Worm (Caenorhabditis elegans) whole organism, L4 larva: ENCODE measurements around the gene mdf-1.

Source experiments
- F37D6.2 ChIP-seq: sonication (generic microtip); optimal IDR thresholded peaks from 2 replicates; lab custom pipeline; 2016; ENCODE audit warnings: mild to moderate bottlenecking, missing genetic modification characterization, missing compliant biosample characterization
- T20F7.1 ChIP-seq: fragments of 200-800 bp; sonication (Bioruptor generic); optimal IDR thresholded peaks from 2 replicates; lab custom pipeline; 2018; ENCODE audit warnings: mild to moderate bottlenecking, missing genetic modification characterization, missing compliant biosample characterization
- T26A8.4 ChIP-seq: fragments of 200-800 bp; sonication (Bioruptor generic); IDR thresholded peaks from 2 replicates; pipeline ENCODE4 v1.3.6; 2022; ENCODE audit warnings: missing genetic modification characterization, missing compliant biosample characterization
- Y105C5A.15 ChIP-seq: fragments of 200-800 bp; sonication (Bioruptor generic); IDR thresholded peaks from 2 replicates; pipeline ENCODE4 v1.3.6; 2022; ENCODE audit warnings: missing genetic modification characterization, missing compliant biosample characterization
- Y48G9A.11 ChIP-seq: fragments of 200-800 bp; sonication (Bioruptor generic); IDR thresholded peaks from 2 replicates; pipeline ENCODE4 v1.3.6; 2022; ENCODE audit warnings: missing genetic modification reagents, missing genetic modification characterization, missing compliant biosample characterization
- Y5F2A.4 ChIP-seq: fragments of 200-800 bp; sonication (Bioruptor generic); optimal IDR thresholded peaks from 2 replicates; lab custom pipeline; 2018; ENCODE audit warnings: mild to moderate bottlenecking, missing genetic modification characterization, missing compliant biosample characterization
- ZK546.5 ChIP-seq, 2 experiments: sonication (generic microtip); optimal IDR thresholded peaks; 2 replicates each; lab custom pipeline; 2017; ENCODE audit warnings: missing biosample characterization in 2 of 2, missing genetic modification characterization in 2 of 2
- aha-1 ChIP-seq: fragments of 150-350 bp; peaks from one replicate; lab custom pipeline; 2014; ENCODE audit warnings: missing biosample characterization, missing genetic modification characterization
- aly-2 ChIP-seq: sonication (generic microtip); optimal IDR thresholded peaks from 2 replicates; lab custom pipeline; 2018; ENCODE audit warnings: missing biosample characterization, missing genetic modification characterization
- ama-1 ChIP-seq: fragments of 150-350 bp; optimal IDR thresholded peaks from 2 replicates; lab custom pipeline; 2014; ENCODE audit warnings: inconsistent platforms, mixed read lengths
- ceh-20 ChIP-seq: fragments of 200-800 bp; sonication (Bioruptor generic); IDR thresholded peaks from 2 replicates; pipeline ENCODE4 v1.3.6; 2022; ENCODE audit warnings: missing genetic modification reagents, missing genetic modification characterization, missing compliant biosample characterization
- ceh-28 ChIP-seq: fragments of 150-350 bp; optimal IDR thresholded peaks from 2 replicates; lab custom pipeline; 2014; ENCODE audit warnings: missing biosample characterization, missing genetic modification reagents, missing genetic modification characterization
- ceh-32 ChIP-seq: sonication (generic microtip); optimal IDR thresholded peaks from 2 replicates; lab custom pipeline; 2016; ENCODE audit warnings: mild to moderate bottlenecking, missing genetic modification characterization, missing compliant biosample characterization; ENCODE audit not compliant: poor library complexity
- ceh-44 ChIP-seq: fragments of 200-800 bp; sonication (Bioruptor generic); IDR thresholded peaks from 2 replicates; pipeline ENCODE4 v1.3.6; 2022; ENCODE audit warnings: missing genetic modification reagents, missing genetic modification characterization, missing compliant biosample characterization
- cey-2 ChIP-seq: sonication (generic microtip); optimal IDR thresholded peaks from 3 replicates; lab custom pipeline; 2017; ENCODE audit warnings: missing genetic modification characterization, mild to moderate bottlenecking, missing compliant biosample characterization, antibody characterized with exemption, borderline replicate concordance; ENCODE audit not compliant: insufficient read depth
- ctbp-1 ChIP-seq: fragments of 200-800 bp; sonication (Bioruptor generic); IDR thresholded peaks from 2 replicates; pipeline ENCODE4 v1.3.6; 2022; ENCODE audit warnings: missing genetic modification reagents, missing genetic modification characterization, missing compliant biosample characterization
- daf-12 ChIP-seq: fragments of 150-350 bp; optimal IDR thresholded peaks from 2 replicates; lab custom pipeline; 2014; ENCODE audit warnings: missing biosample characterization, missing genetic modification reagents, missing genetic modification characterization
- daf-16 ChIP-seq, 3 experiments: sonication (generic microtip); optimal IDR thresholded peaks; 2 replicates each; lab custom pipeline; 2016 to 2017; ENCODE audit warnings: missing genetic modification characterization in 3 of 3, missing genetic modification reagents in 3 of 3, mild to moderate bottlenecking in 2 of 3, missing compliant biosample characterization in 2 of 3, missing biosample characterization in 1 of 3, moderate library complexity in 1 of 3
- daf-19 ChIP-seq: fragments of 200-800 bp; sonication (Bioruptor generic); conservative IDR thresholded peaks from 2 replicates; pipeline ENCODE4 v1.3.6; 2022; ENCODE audit warnings: missing genetic modification characterization, missing compliant biosample characterization
- dmd-8 ChIP-seq: fragments of 200-800 bp; sonication (Bioruptor generic); IDR thresholded peaks from 2 replicates; pipeline ENCODE4 v1.3.6; 2022; ENCODE audit warnings: missing genetic modification characterization, missing compliant biosample characterization
- dmd-9 ChIP-seq: fragments of 200-800 bp; sonication (Bioruptor generic); IDR thresholded peaks from 2 replicates; pipeline ENCODE4 v1.3.6; 2022; ENCODE audit warnings: missing genetic modification reagents, missing genetic modification characterization, missing compliant biosample characterization
- dpl-1 ChIP-seq: fragments of 150-350 bp; optimal IDR thresholded peaks from 2 replicates; lab custom pipeline; 2014; ENCODE audit warnings: missing biosample characterization, missing genetic modification reagents, missing genetic modification characterization
- dve-1 ChIP-seq: sonication (generic microtip); optimal IDR thresholded peaks from 2 replicates; lab custom pipeline; 2017; ENCODE audit warnings: antibody characterized with exemption, mild to moderate bottlenecking, missing genetic modification characterization, missing compliant biosample characterization; ENCODE audit not compliant: insufficient read depth
- gei-8 ChIP-seq: fragments of 200-800 bp; sonication (Bioruptor generic); optimal IDR thresholded peaks from 2 replicates; lab custom pipeline; 2018; ENCODE audit warnings: mild to moderate bottlenecking, missing genetic modification characterization, missing compliant biosample characterization
- hif-1 ChIP-seq, 2 experiments: sonication (generic microtip); optimal IDR thresholded peaks; 2 replicates each; lab custom pipeline; 2016 to 2017; ENCODE audit warnings: missing compliant biosample characterization in 2 of 2, missing genetic modification characterization in 2 of 2, missing genetic modification reagents in 2 of 2, missing genotype in 2 of 2, mild to moderate bottlenecking in 1 of 2
- hlh-11 ChIP-seq: fragments of 200-800 bp; sonication (Bioruptor generic); optimal IDR thresholded peaks from 2 replicates; lab custom pipeline; 2018; ENCODE audit warnings: mild to moderate bottlenecking, missing genetic modification characterization, missing compliant biosample characterization
- hlh-30 ChIP-seq: sonication (generic microtip); optimal IDR thresholded peaks from 2 replicates; lab custom pipeline; 2017; ENCODE audit warnings: antibody characterized with exemption, mild to moderate bottlenecking, missing genetic modification characterization, missing compliant biosample characterization; ENCODE audit not compliant: insufficient read depth
- lim-7 ChIP-seq: fragments of 200-800 bp; sonication (Bioruptor generic); IDR thresholded peaks from 2 replicates; pipeline ENCODE4 v1.3.6; 2022; ENCODE audit warnings: missing genetic modification characterization, missing compliant biosample characterization
- lin-13 ChIP-seq: fragments of 150-350 bp; optimal IDR thresholded peaks from 2 replicates; lab custom pipeline; 2014; ENCODE audit warnings: missing biosample characterization, missing genetic modification reagents, missing genetic modification characterization
- lir-3 ChIP-seq: sonication (generic microtip); optimal IDR thresholded peaks from 2 replicates; lab custom pipeline; 2016; ENCODE audit warnings: mild to moderate bottlenecking, missing genetic modification characterization, missing compliant biosample characterization
- lsy-2 ChIP-seq, 2 experiments: fragments of 150-350 bp in 1 of 2; sonication (generic microtip) in 1 of 2; optimal IDR thresholded peaks; 2 replicates each; lab custom pipeline; 2014 to 2017; ENCODE audit warnings: missing biosample characterization in 2 of 2, missing genetic modification characterization in 2 of 2
- mdt-29 ChIP-seq: fragments of 200-800 bp; sonication (Bioruptor generic); IDR thresholded peaks from 2 replicates; pipeline ENCODE4 v1.3.6; 2022; ENCODE audit warnings: missing genetic modification reagents, missing genetic modification characterization, missing compliant biosample characterization
- mep-1 ChIP-seq: fragments of 150-350 bp; sonication (generic microtip); optimal IDR thresholded peaks from 3 replicates; lab custom pipeline; 2014; ENCODE audit warnings: missing biosample characterization, missing genetic modification characterization
- nhr-102 ChIP-seq: sonication (generic microtip); optimal IDR thresholded peaks from 2 replicates; lab custom pipeline; 2016; ENCODE audit warnings: mild to moderate bottlenecking, missing genetic modification characterization, moderate library complexity, missing compliant biosample characterization
- nhr-111 ChIP-seq: fragments of 200-800 bp; sonication (Bioruptor generic); optimal IDR thresholded peaks from 2 replicates; lab custom pipeline; 2018; ENCODE audit warnings: mild to moderate bottlenecking, missing genetic modification characterization, missing compliant biosample characterization
- nhr-237 ChIP-seq: sonication (generic microtip); optimal IDR thresholded peaks from 2 replicates; lab custom pipeline; 2017; ENCODE audit warnings: missing biosample characterization, missing genetic modification characterization
- nhr-28 ChIP-seq: fragments of 150-350 bp; optimal IDR thresholded peaks from 2 replicates; lab custom pipeline; 2014; ENCODE audit warnings: missing biosample characterization, missing genetic modification characterization
- nhr-41 ChIP-seq: fragments of 200-800 bp; sonication (Bioruptor generic); IDR thresholded peaks from 2 replicates; pipeline ENCODE4 v1.3.6; 2022; ENCODE audit warnings: missing genetic modification reagents, missing genetic modification characterization, missing compliant biosample characterization
- nhr-6 ChIP-seq: fragments of 150-350 bp; optimal IDR thresholded peaks from 2 replicates; lab custom pipeline; 2014; ENCODE audit warnings: missing biosample characterization, missing genetic modification characterization
- nhr-76 ChIP-seq: fragments of 150-350 bp; optimal IDR thresholded peaks from 2 replicates; lab custom pipeline; 2014; ENCODE audit warnings: missing biosample characterization, missing genetic modification characterization
- pha-4 ChIP-seq, 2 experiments: fragments of 150-350 bp in 1 of 2; fragments of 200-800 bp in 1 of 2; sonication (Bioruptor generic) in 1 of 2; IDR thresholded peaks in 1 of 2; optimal IDR thresholded peaks in 1 of 2; 2 replicates each; pipeline versions ENCODE4 v1.3.6 to Lab custom; 2014 to 2022; ENCODE audit warnings: missing genetic modification characterization in 2 of 2, missing genetic modification reagents in 2 of 2, missing biosample characterization in 1 of 2, missing compliant biosample characterization in 1 of 2
- pqm-1 ChIP-seq: sonication (generic microtip); optimal IDR thresholded peaks from 2 replicates; lab custom pipeline; 2017; ENCODE audit warnings: missing biosample characterization, missing genetic modification characterization
- saeg-2 ChIP-seq: fragments of 200-800 bp; sonication (Bioruptor generic); IDR thresholded peaks from 2 replicates; pipeline ENCODE4 v1.3.6; 2022; ENCODE audit warnings: missing genetic modification reagents, missing genetic modification characterization, missing compliant biosample characterization
- set-16 ChIP-seq: fragments of 200-800 bp; sonication (Bioruptor generic); IDR thresholded peaks from 2 replicates; pipeline ENCODE4 v1.3.6; 2022; ENCODE audit warnings: missing genetic modification reagents, missing genetic modification characterization, missing compliant biosample characterization
- skn-1 ChIP-seq: fragments of 150-350 bp; optimal IDR thresholded peaks from 2 replicates; lab custom pipeline; 2014; ENCODE audit warnings: missing biosample characterization, missing genetic modification characterization
- tag-97 ChIP-seq: fragments of 200-800 bp; sonication (Bioruptor generic); IDR thresholded peaks from 2 replicates; pipeline ENCODE4 v1.3.6; 2022; ENCODE audit warnings: missing genetic modification characterization, missing compliant biosample characterization
- unc-62 ChIP-seq, 3 experiments: fragments of 150-350 bp in 1 of 3; sonication (generic microtip); optimal IDR thresholded peaks in 2 of 3; peaks in 1 of 3; 1 replicate in 1 of 3; 2 replicates in 2 of 3; lab custom pipeline; 2014 to 2017; ENCODE audit warnings: missing biosample characterization in 3 of 3, missing genetic modification characterization in 3 of 3, missing genetic modification reagents in 3 of 3, missing genotype in 1 of 3
- zag-1 ChIP-seq: fragments of 150-350 bp; optimal IDR thresholded peaks from 2 replicates; lab custom pipeline; 2014; ENCODE audit warnings: missing biosample characterization, missing genetic modification characterization
- zfp-3 ChIP-seq: fragments of 200-800 bp; sonication (Bioruptor generic); conservative IDR thresholded peaks from 2 replicates; pipeline ENCODE4 v1.3.6; 2022; ENCODE audit warnings: missing genetic modification reagents, missing genetic modification characterization, missing compliant biosample characterization

Gene mdf-1

ce11 chrV:9546860-9547269 lies 2.8 kb upstream of the mdf-1 start, which contains the start of gene his-37 (continued):
- TF ChIP-seq dmd-9 (peak; percentile 95), cey-2 (tag; lab: Kevin White, UChicago) (peak; percentile 88), hlh-30 (tag; lab: Kevin White, UChicago) (peak; percentile 92), gei-8 (GFP tag; lab: Kevin White, UChicago) (peak; percentile 17), nhr-111 (no peak), lsy-2 (tag; optimal IDR thresholded peaks at IDR 0.05; lab: Kevin White, UChicago) (peak; percentile 95 to 97), daf-16 (GFP tag; optimal IDR thresholded peaks at IDR 0.05; lab: Kevin White, UChicago) (peak; percentile 71 to 96), daf-16 (tag; optimal IDR thresholded peaks at IDR 0.05; lab: Kevin White, UChicago) (peak; percentile 84), nhr-76 (tag; lab: Kevin White, UChicago) (peak; percentile 85), mdt-29 (GFP tag; lab: Robert Waterston, UW) (peak; percentile 94), T26A8.4 (GFP tag; lab: Robert Waterston, UW) (peak; percentile 98), nhr-237 (peak; percentile 82), saeg-2 (GFP tag; lab: Robert Waterston, UW) (peak; percentile 96), dve-1 (peak; percentile 100), ceh-28 (tag; lab: Kevin White, UChicago) (peak; percentile 59), set-16 (peak; percentile 51; the same call in 1 of the 2 replicates), tag-97 (no peak), Y48G9A.11 (GFP tag; lab: Robert Waterston, UW) (0 out of 2 replicates have a peak, but pooled peaks have one; percentile 8), dpl-1 (GFP tag; lab: Kevin White, UChicago) (peak; percentile 95), F37D6.2 (tag; lab: Kevin White, UChicago) (peak; percentile 97), T20F7.1 (GFP tag; lab: Kevin White, UChicago) (peak; percentile 96), dmd-8 (GFP tag; lab: Robert Waterston, UW) (no peak), hif-1 (tag; optimal IDR thresholded peaks at IDR 0.05; lab: Kevin White, UChicago) (peak; percentile 82 to 93), ceh-20 (GFP tag; lab: Robert Waterston, UW) (peak; percentile 99), nhr-41 (peak; percentile 88), daf-12 (no peak), ctbp-1 (GFP tag; lab: Robert Waterston, UW) (peak; percentile 98), aha-1 (tag; lab: Kevin White, UChicago) (peak; percentile 100), unc-62 (GFP tag; optimal IDR thresholded peaks at IDR 0.05 in 1 of 2; lab: Kevin White, UChicago) (peak; percentile 46 to 100), unc-62 (tag; optimal IDR thresholded peaks at IDR 0.05; lab: Kevin White, UChicago) (no peak), daf-19 (GFP tag; lab: Robert Waterston, UW) (peak; percentile 97), pqm-1 (tag; lab: Kevin White, UChicago) (peak; percentile 91), ama-1 (lab: Kevin White, UChicago) (peak; percentile 95), lin-13 (GFP tag; lab: Kevin White, UChicago) (peak; percentile 98), lim-7 (GFP tag; lab: Robert Waterston, UW) (no peak), lir-3 (tag; lab: Kevin White, UChicago) (peak; percentile 88), Y5F2A.4 (peak; percentile 84), ceh-44 (GFP tag; lab: Robert Waterston, UW) (no peak), nhr-102 (tag; lab: Kevin White, UChicago) (peak; percentile 99), Y105C5A.15 (GFP tag; lab: Robert Waterston, UW) (peak; percentile 61; the same call in 1 of the 2 replicates), aly-2 (tag; lab: Kevin White, UChicago) (no peak), skn-1 (peak; percentile 78), pha-4 (GFP tag; IDR thresholded peaks at IDR 0.05; lab: Robert Waterston, UW) (peak; percentile 97), pha-4 (tag; optimal IDR thresholded peaks at IDR 0.05; lab: Kevin White, UChicago) (peak; percentile 98), ceh-32 (tag; lab: Kevin White, UChicago) (peak; percentile 82), nhr-6 (tag; lab: Kevin White, UChicago) (peak; percentile 98), hlh-11 (tag; lab: Kevin White, UChicago) (peak; percentile 99), zag-1 (tag; lab: Kevin White, UChicago) (peak; percentile 83), zfp-3 (GFP tag; lab: Robert Waterston, UW) (peak; percentile 99), mep-1 (tag; lab: Kevin White, UChicago) (peak; percentile 99), ZK546.5 (tag; optimal IDR thresholded peaks at IDR 0.05; lab: Kevin White, UChicago) (peak in 1 of 2 experiments; percentile 79), nhr-28 (tag; lab: Kevin White, UChicago) (peak; percentile 99)
